Worm (Caenorhabditis elegans): ENCODE measurements around the gene gst-5.

gst-5 gene

DNA sequence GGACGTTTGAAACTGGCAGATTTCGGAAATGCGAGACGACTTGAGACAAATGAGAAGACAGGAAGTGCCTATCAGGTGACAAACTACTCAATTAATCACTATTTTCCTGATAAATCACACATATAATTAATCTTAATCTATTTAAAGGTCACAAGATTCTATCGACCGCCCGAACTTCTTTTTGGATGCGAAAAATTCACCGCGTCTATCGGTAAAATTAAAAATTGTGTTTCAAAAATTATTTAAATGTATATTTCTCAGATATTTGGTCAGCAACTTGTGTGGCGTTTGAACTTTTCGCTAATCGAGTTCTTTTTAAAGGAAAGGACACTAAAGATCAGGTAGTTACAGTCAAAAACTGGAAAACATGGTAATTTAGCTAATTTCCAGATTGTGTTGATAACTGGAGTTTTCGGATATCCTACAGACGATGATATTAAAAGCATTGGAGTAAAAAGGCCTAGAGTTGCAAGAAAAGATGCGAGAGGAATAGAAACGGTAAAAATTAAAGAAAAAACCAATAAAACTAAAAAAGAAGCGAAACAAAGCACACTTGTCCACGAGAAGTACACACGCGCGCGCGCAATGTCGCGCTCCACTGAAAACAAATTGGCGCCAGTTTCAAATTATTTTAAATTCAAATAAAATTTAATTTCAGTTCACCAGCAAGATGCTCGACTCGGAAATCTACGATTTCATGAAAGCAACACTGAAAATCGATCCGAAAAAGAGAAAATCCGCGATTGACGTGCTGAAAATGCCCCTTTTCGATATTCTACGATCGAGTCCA, 1.7 kb upstream of the gst-5 start (continued):
- TF ChIP-seq ceh-82 (tag; optimal IDR thresholded peaks at IDR 0.05) (no peak), lin-15B (tag; optimal IDR thresholded peaks at IDR 0.05) (no peak), tbx-2 (tag; optimal IDR thresholded peaks at IDR 0.05) (no peak), blmp-1 (tag; optimal IDR thresholded peaks at IDR 0.05) (peak; percentile 14), efl-1 (optimal IDR thresholded peaks at IDR 0.05) (peak; percentile 54 to 82), efl-1 (GFP tag; optimal IDR thresholded peaks at IDR 0.05 in 1 of 2) (peak; percentile 66 to 84), zip-4 (GFP tag; optimal IDR thresholded peaks at IDR 0.05) (no peak)

DNA sequence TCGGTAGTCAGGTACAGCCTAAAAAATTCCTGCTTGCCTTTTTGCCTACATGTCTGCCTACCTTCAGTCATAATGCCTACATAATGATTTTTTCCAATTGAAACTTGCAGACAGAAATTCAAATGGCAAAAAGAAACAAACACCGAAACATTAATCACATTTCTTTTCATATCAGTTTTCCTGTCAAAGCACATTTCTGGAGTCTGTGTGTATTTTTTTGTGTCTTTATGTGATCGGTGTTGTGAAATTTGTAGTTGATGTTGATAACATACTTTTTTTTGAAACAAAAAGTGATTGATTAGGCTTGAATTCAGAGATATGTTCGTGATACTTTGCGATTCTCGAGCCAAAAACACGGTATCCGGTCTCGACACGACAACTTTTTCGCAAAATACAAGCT, 769 bp upstream of the gst-5 start:
- TF ChIP-seq elt-2 (tag; optimal IDR thresholded peaks at IDR 0.05) (peak; percentile 20), mab-9 (GFP tag; IDR thresholded peaks at IDR 0.05) (no peak), lin-35 (GFP tag; optimal IDR thresholded peaks at IDR 0.05) (peak in 1 of 2 experiments; percentile 2)

DNA sequence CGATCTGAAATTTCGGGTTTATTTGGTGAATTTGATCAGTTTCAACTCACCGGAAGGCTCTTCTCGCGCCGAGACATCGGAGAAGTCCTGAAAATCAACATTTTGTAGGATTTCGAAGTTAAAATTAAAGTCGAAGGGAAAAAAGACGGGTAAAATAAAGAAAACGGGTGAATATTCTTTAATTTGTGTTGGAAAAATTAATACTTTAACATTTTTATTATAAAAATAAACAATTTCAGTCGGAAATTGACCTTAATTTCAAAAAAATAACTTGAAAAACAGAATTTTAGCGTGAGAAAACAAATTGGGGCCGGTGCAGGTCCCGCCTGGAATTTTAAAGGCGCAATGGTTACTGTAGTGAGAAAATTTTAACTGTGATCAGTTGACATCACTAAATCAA, 2.9 kb downstream of the gst-5 start, which contains the start of gene nos-1:
nos-1 (minus strand) TSS at position 101 of the 400 bp plus-strand sequence.
- no peak for TF ChIP-seq Y116A8C.19 (tag; optimal IDR thresholded peaks at IDR 0.05; ENCODE audit: borderline replicate concordance)

DNA sequence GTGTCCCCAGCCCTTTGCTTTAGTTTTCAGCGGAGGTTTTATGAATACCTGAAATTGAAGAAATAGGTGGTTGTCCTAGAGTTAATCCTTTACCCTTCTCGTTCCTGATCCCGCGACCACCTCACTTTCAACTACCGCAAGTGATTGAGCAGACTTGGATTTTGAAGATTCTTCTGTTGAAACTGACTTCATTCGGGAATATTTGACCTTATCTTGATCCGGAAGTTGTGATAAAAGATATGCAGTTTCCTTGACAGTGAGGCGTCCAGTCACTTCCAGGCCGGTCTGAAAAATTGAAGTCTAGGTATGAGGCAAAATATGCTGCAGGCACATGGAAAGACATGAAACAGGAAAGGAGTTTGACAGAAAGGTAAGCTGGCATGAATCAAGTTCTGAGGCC, 5.0 kb downstream of the gst-5 start:
- no peak for TF ChIP-seq nhr-19 (GFP tag; conservative IDR thresholded peaks at IDR 0.05)
- TF ChIP-seq blmp-1 (tag; optimal IDR thresholded peaks at IDR 0.05), result no peak
- no peak for TF ChIP-seq unc-98 (GFP tag; IDR thresholded peaks at IDR 0.05)
- no peak for TF ChIP-seq snpc-4 (tag; optimal IDR thresholded peaks at IDR 0.05)
- no peak for TF ChIP-seq lin-39 (tag; optimal IDR thresholded peaks at IDR 0.05)
- TF ChIP-seq fos-1 (tag; optimal IDR thresholded peaks at IDR 0.05), result no peak
- TF ChIP-seq lin-15B (tag; optimal IDR thresholded peaks at IDR 0.05), result no peak

DNA sequence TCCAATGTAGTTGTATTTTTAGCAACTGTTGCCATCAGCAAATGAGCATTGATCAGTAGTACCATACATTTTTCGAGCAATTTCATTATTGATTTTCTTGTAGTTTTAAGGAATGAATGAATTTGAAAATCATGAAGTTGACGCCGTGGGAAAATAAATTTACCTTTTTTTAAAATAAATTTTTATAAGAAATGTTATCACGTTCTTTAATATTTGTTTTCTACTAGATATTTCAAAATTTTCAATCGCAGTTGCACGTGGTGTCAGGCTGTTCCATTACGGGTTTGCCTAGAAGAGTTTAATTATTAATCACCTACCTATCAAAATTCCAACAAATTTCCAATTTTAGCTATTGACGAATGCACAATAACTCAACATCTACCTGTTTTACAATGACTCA, 6.6 kb downstream of the gst-5 start, which contains the start of gene R03D7.8:
R03D7.8 (minus strand) TSS at position 101 of the 400 bp plus-strand sequence.
- no peak for TF ChIP-seq lir-3 (tag; optimal IDR thresholded peaks at IDR 0.05; ENCODE audit: poor library complexity)
- TF ChIP-seq aha-1 (tag; optimal IDR thresholded peaks at IDR 0.05), result no peak
- TF ChIP-seq skn-1 (tag; optimal IDR thresholded peaks at IDR 0.05), result no peak
- no peak for TF ChIP-seq isw-1 (GFP tag; IDR thresholded peaks at IDR 0.05)
- TF ChIP-seq ztf-11 (tag; optimal IDR thresholded peaks at IDR 0.05), result no peak
- no peak for TF ChIP-seq C16A3.4 (tag; optimal IDR thresholded peaks at IDR 0.05)
- TF ChIP-seq pqm-1 (tag; optimal IDR thresholded peaks at IDR 0.05), result no peak
- no peak for TF ChIP-seq ceh-82 (tag; optimal IDR thresholded peaks at IDR 0.05)
- no peak for TF ChIP-seq nhr-76 (tag; optimal IDR thresholded peaks at IDR 0.05)
- no peak for TF ChIP-seq vab-15 (tag; optimal IDR thresholded peaks at IDR 0.05)

DNA sequence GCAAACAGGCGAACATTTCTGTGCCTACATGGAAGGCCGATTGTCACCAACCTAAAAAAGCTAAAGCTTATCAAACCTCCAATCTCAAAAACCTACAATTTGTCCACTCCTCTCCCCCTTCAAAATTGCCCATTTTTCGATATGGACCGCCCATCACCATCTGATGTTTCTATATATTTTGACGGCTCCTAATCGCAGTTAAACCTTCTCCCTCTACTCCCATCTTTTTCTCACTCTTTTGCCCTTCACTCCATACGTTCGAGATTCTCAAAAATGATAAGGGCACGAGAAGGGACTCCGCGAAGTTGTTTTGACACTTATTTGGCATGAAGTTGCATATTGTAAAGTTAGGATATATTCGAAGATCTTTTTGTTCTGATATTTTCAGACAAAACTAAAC, 9.0 kb downstream of the gst-5 start:
- TF ChIP-seq nhr-12 (tag; optimal IDR thresholded peaks at IDR 0.05) (no peak), ceh-82 (tag; optimal IDR thresholded peaks at IDR 0.05) (no peak)

DNA sequence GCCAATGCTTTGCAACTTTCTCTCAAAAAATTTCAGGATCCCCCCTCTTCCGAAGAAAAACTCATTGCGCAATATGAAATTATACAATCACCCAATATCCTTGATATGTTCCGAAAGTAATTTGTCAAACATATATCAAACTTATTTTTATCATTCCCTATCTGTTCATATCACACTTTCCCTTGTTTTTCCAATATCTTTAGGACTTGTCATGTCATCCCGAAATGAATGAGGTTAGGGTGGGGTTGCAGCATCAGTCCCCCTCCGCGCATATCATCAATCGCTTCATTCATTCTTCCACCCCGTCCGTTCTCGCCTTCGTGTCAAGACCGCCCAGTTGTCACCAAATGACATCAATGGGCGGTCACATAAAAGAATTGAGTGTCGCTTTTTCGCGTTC, 9.5 kb downstream of the gst-5 start:
- TF ChIP-seq blmp-1 (tag; optimal IDR thresholded peaks at IDR 0.05) (peak; percentile 69), aha-1 (tag; optimal IDR thresholded peaks at IDR 0.05) (no peak)

DNA sequence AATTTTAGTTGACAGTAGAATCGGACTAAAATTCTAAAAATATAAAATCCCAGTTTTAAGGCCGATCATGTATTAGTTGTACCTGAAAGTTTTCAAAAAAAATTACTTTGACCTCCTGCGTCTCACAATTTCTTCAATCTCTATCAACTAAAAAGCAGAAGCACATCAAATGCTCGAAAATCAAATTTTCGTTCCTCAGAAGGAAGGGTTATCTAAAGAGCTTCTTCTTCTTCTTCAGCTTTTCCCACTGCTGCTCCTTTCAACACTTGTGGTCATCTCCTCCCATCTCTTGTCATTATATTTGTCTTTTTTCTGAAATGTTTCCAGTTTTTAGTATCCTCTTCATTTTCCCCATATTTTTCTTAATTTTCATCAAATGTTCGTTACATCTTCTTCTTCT, 14.6 kb downstream of the gst-5 start:
- TF ChIP-seq swsn-7 (tag; optimal IDR thresholded peaks at IDR 0.05) (no peak), lin-14 (GFP tag; optimal IDR thresholded peaks at IDR 0.05) (peak; percentile 6), hlh-17 (GFP tag; optimal IDR thresholded peaks at IDR 0.05; ENCODE audit: borderline replicate concordance) (no peak)

Data from whole organism, L1 larva.